Worm (Caenorhabditis elegans) whole organism, midembryonic: ENCODE measurements around the gene T28F3.11.

Source experiments
- flt-1 ChIP-seq: fragments of 200-800 bp; sonication (Bioruptor generic); IDR thresholded peaks from 2 replicates; pipeline ENCODE4 v1.3.6; 2022; ENCODE audit warnings: missing genetic modification characterization, missing compliant biosample characterization
- tab-1 ChIP-seq: fragments of 200-800 bp; sonication (Bioruptor generic); IDR thresholded peaks from 2 replicates; pipeline ENCODE4 v1.3.6; 2022; ENCODE audit warnings: missing genetic modification characterization, missing compliant biosample characterization
- ztf-23 ChIP-seq: fragments of 200-800 bp; sonication (Bioruptor generic); IDR thresholded peaks from 2 replicates; pipeline ENCODE4 v1.3.6; 2022; ENCODE audit warnings: missing genetic modification reagents, missing genetic modification characterization, missing compliant biosample characterization
- ztf-29 ChIP-seq: fragments of 200-800 bp; sonication (Bioruptor generic); IDR thresholded peaks from 2 replicates; pipeline ENCODE4 v1.3.6; 2022; ENCODE audit warnings: missing genetic modification reagents, missing genetic modification characterization, missing compliant biosample characterization

- TF ChIP-seq ztf-29 (no peak), flt-1 (no peak), ztf-23 (no peak), tab-1 (GFP tag; lab: Robert Waterston, UW) (no peak)
Observed at ce11 chrIV:17331100-17331577, 39.7 kb upstream of the T28F3.11 start, which contains the start of gene C49C3.6.
